Fruit fly (Drosophila melanogaster): Measurements from ENCODE around the gene CG7582.

DNA sequence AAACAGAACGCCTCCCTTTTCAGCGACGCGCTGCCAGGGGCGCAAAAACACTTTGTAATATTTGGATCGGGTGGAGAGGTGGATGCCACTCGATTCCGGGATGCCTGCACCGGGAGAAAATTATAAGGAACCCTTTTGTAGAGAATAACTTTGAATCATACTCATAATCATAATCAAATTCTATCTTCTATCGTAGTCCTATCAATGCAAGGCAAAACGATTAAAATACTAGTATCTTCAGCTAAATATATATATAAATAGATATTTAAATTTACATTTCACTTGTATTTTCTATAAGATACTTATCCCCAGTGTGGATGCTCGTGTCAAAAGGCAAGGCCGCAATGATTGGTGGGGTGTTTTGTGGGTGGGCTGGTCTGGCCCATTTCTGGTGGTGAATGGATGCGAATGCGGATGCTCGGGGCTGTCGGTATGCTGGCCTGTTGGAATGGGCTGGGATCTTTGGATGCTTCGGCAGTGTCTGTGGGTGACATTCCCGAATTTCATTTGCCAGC is 23.8 kb upstream of the CG7582 start:
- TF ChIP-seq CTCF (optimal IDR thresholded peaks at IDR 0.05) (no peak), CG8478 (optimal IDR thresholded peaks at IDR 0.05) (no peak)
